Worm (Caenorhabditis elegans): ENCODE results near the gene Y55B1BL.2.
A peak's percentile ranks its signal among the peaks of the same experiment; 100 is the strongest.

The Y55B1BL.2 gene

ce11 chrIII:358106-358505 lies 44.5 kb upstream of the Y55B1BL.2 start:
- TF ChIP-seq F26F4.8 (GFP tag; conservative IDR thresholded peaks at IDR 0.05) (no peak), spr-3 (GFP tag; optimal IDR thresholded peaks at IDR 0.05) (no peak), pqm-1 (tag; optimal IDR thresholded peaks at IDR 0.05) (no peak), lsy-2 (tag; optimal IDR thresholded peaks at IDR 0.05) (no peak), attf-4 (tag; optimal IDR thresholded peaks at IDR 0.05) (no peak), ceh-44 (GFP tag; IDR thresholded peaks at IDR 0.05) (no peak), mdt-29 (GFP tag; IDR thresholded peaks at IDR 0.05) (no peak), zip-11 (GFP tag; IDR thresholded peaks at IDR 0.05) (no peak), lin-13 (GFP tag; optimal IDR thresholded peaks at IDR 0.05) (no peak)

- 0 out of 2 replicates have a peak, but pooled peaks have one; percentile 37 for TF ChIP-seq ctbp-1 (GFP tag; IDR thresholded peaks at IDR 0.05)
- TF ChIP-seq dpl-1 (GFP tag; optimal IDR thresholded peaks at IDR 0.05): no peak
- TF ChIP-seq unc-62 (GFP tag; optimal IDR thresholded peaks at IDR 0.05 in 1 of 2): peak in 1 of 2 experiments; percentile 77
- TF ChIP-seq unc-62 (tag; optimal IDR thresholded peaks at IDR 0.05): no peak
- peak; percentile 32 for TF ChIP-seq aha-1 (tag)
- no peak for TF ChIP-seq ceh-82 (tag; optimal IDR thresholded peaks at IDR 0.05)
These were observed 42.2 kb upstream of the Y55B1BL.2 start for ce11 chrIII:360315-360714.

- no peak for TF ChIP-seq dmd-8 (GFP tag; IDR thresholded peaks at IDR 0.05)
- peak; percentile 26 for TF ChIP-seq aha-1 (tag)
- TF ChIP-seq R02D3.7 (tag; optimal IDR thresholded peaks at IDR 0.05): no peak
These were observed 36.9 kb upstream of the Y55B1BL.2 start, which contains the start of gene pll-1 for ce11 chrIII:365649-366048. pll-1 (plus strand) TSS chrIII:365949.

- no peak for TF ChIP-seq lin-15B (tag; optimal IDR thresholded peaks at IDR 0.05)
- TF ChIP-seq hlh-30 (tag; optimal IDR thresholded peaks at IDR 0.05; ENCODE audit: insufficient read depth): no peak
- TF ChIP-seq ceh-28 (tag; optimal IDR thresholded peaks at IDR 0.05): no peak
- no peak for TF ChIP-seq mxl-3 (GFP tag; optimal IDR thresholded peaks at IDR 0.05)
- no peak for TF ChIP-seq skn-1 (tag; optimal IDR thresholded peaks at IDR 0.05)
- no peak for TF ChIP-seq nhr-77 (tag; optimal IDR thresholded peaks at IDR 0.05)
- TF ChIP-seq spr-3 (GFP tag; optimal IDR thresholded peaks at IDR 0.05): no peak
These were observed 21.4 kb upstream of the Y55B1BL.2 start, which contains the start of gene gsto-3 for ce11 chrIII:381198-381597. gsto-3 (minus strand) TSS chrIII:381298.

ce11 chrIII:382470-382869 lies 20.1 kb upstream of the Y55B1BL.2 start, which contains the start of gene K10F12.7:
K10F12.7 (minus strand) TSS chrIII:382570.
- TF ChIP-seq pha-4 (GFP tag; IDR thresholded peaks at IDR 0.05) (no peak), pha-4 (tag; optimal IDR thresholded peaks at IDR 0.05) (no peak), hlh-30 (tag; optimal IDR thresholded peaks at IDR 0.05; ENCODE audit: insufficient read depth) (no peak), ztf-11 (tag; optimal IDR thresholded peaks at IDR 0.05) (no peak), snpc-4 (tag; optimal IDR thresholded peaks at IDR 0.05) (no peak), daf-16 (GFP tag; optimal IDR thresholded peaks at IDR 0.05) (no peak), daf-16 (tag; optimal IDR thresholded peaks at IDR 0.05) (no peak), D1046.2 (GFP tag; IDR thresholded peaks at IDR 0.05) (no peak), spr-1 (tag; optimal IDR thresholded peaks at IDR 0.05) (no peak), nhr-41 (GFP tag; IDR thresholded peaks at IDR 0.05) (no peak), hif-1 (tag; optimal IDR thresholded peaks at IDR 0.05) (no peak), T20F7.1 (GFP tag; optimal IDR thresholded peaks at IDR 0.05) (no peak), duxl-1 (tag; optimal IDR thresholded peaks at IDR 0.05; ENCODE audit: poor library complexity) (no peak), daf-12 (tag; optimal IDR thresholded peaks at IDR 0.05) (no peak)

All from whole organism, L4 larva.